Worm (Caenorhabditis elegans): ENCODE results near the gene F35F11.2.

Gene F35F11.2

ce11 chrIV:4014341-4014826 is 25.7 kb upstream of the F35F11.2 start:
- no peak for TF ChIP-seq lin-11 (tag; optimal IDR thresholded peaks at IDR 0.05)

DNA sequence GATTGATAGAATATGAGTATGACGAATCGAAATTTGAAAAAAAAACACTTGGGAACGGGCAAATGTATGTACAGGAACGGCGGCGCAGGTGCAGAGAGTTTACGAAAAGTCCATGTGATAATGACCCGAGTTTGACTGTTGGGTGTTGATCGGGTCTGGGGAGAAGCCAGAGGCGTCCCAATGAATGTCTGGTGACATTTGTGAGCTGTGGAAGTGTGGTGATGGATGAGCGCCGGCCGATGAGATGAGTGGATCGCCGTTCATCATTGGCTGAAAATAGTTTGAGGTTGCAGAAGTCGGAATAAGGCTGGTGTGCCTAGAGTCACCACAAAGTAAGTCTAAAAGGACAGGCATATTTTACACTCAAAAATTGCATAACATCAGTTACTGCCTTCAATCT is 24.4 kb upstream of the F35F11.2 start:
- TF ChIP-seq ceh-9 (tag; optimal IDR thresholded peaks at IDR 0.05) (no peak), sox-2 (GFP tag; IDR thresholded peaks at IDR 0.05) (no peak), rnt-1 (tag; optimal IDR thresholded peaks at IDR 0.05) (no peak), che-1 (tag; optimal IDR thresholded peaks at IDR 0.05) (no peak), pax-1 (tag; optimal IDR thresholded peaks at IDR 0.05) (no peak), elt-2 (tag; optimal IDR thresholded peaks at IDR 0.05) (no peak), fkh-10 (GFP tag; optimal IDR thresholded peaks at IDR 0.05) (no peak), tbx-2 (tag; optimal IDR thresholded peaks at IDR 0.05) (no peak), K09A11.1 (tag; optimal IDR thresholded peaks at IDR 0.05; ENCODE audit: insufficient read depth) (no peak), ceh-2 (tag; optimal IDR thresholded peaks at IDR 0.05) (no peak), nhr-232 (tag; optimal IDR thresholded peaks at IDR 0.05) (no peak), Y22D7AL.16 (tag; optimal IDR thresholded peaks at IDR 0.05) (no peak), pros-1 (tag; optimal IDR thresholded peaks at IDR 0.05) (no peak), ceh-19 (GFP tag; optimal IDR thresholded peaks at IDR 0.05) (no peak), unc-42 (tag; optimal IDR thresholded peaks at IDR 0.05) (no peak), ceh-34 (tag; optimal IDR thresholded peaks at IDR 0.05) (no peak), syd-9 (tag; optimal IDR thresholded peaks at IDR 0.05) (no peak), pha-2 (tag; optimal IDR thresholded peaks at IDR 0.05) (no peak)

DNA sequence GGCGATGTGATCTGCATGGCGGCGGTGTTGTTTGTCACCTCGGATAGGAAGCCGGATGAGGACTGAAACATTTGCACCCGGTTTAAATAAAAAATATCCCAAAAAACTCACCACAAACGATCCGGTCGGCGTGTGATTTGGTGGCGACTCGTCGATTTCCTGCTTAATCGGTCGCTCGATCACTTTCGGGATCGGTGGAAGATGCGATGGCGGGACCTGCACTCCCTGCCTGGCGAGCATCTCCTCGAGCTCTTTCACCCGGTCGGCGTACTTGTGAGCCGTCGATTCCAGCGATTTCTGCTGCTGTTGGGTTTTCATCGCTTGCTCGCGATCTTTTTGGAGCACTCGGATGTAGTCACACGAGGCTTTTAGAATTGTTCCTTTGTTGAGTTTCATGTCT is 23.4 kb upstream of the F35F11.2 start:
- TF ChIP-seq nhr-232 (tag; optimal IDR thresholded peaks at IDR 0.05) (no peak), sox-2 (GFP tag; IDR thresholded peaks at IDR 0.05) (no peak), hlh-30 (tag; optimal IDR thresholded peaks at IDR 0.05; ENCODE audit: insufficient read depth) (no peak), pag-3 (tag; optimal IDR thresholded peaks at IDR 0.05; ENCODE audit: borderline replicate concordance) (no peak), ets-4 (tag; optimal IDR thresholded peaks at IDR 0.05) (no peak), elt-4 (tag; optimal IDR thresholded peaks at IDR 0.05) (no peak), fax-1 (tag; optimal IDR thresholded peaks at IDR 0.05) (no peak), pax-1 (tag; optimal IDR thresholded peaks at IDR 0.05) (no peak), unc-86 (tag; optimal IDR thresholded peaks at IDR 0.05) (no peak), T23F11.4 (GFP tag; optimal IDR thresholded peaks at IDR 0.05) (no peak)

DNA sequence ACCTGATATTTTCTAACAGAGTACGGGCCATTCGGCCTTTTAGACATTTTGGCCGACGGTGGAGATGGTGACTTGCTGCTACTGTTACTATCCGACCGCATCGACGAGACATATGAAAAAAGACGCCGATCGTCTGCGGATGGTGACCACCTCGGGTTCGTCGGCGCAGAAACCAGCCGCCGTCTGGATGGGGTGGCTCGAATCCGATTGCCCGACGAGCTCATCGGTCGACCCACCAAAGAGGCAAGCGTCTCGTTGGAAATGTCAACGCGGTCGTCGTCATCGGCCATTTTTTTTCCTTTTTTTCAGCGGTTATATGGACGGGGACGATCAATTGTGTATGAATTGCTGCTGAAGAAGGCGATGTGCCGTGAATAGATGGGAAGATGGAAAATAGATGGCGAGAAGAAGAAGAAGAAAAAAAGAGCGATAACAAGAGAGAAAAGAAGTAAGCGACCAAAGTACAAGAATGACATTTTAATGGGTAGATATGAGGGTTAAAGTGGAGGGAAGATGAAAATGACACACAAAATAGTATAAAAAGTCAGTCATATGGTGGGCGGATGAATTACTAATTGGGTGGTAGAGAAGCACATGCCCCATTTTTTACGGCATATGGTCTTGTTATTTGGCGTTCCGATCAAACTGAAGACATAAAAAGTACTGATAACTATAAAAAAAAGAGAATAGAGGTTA is 21.2 kb upstream of the F35F11.2 start:
- no peak for TF ChIP-seq ceh-9 (tag; optimal IDR thresholded peaks at IDR 0.05)
- no peak for TF ChIP-seq T23F11.4 (GFP tag; optimal IDR thresholded peaks at IDR 0.05)

DNA sequence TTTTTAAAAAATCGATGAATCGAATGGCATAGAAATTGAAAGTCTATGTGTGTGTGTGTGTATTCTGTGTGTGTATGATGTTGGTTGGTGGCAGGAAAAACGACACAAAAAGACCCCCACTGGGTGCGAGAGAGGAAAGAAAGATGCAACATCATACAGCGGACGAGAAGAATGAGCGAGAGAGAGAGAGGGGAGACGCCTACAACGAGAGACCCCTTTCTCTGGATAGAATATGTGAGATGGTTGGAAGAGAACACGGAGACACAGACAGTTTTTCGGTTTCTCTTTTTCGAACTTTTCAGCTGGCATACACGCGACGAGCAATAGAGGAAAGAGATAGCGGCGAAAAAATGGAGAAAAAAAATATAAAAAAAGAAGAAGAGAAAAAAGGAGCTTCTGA is 20.2 kb upstream of the F35F11.2 start:
- TF ChIP-seq sox-4 (tag; optimal IDR thresholded peaks at IDR 0.05) (no peak), ceh-45 (GFP tag; IDR thresholded peaks at IDR 0.05) (no peak), F13H6.1 (tag; optimal IDR thresholded peaks at IDR 0.05) (peak; percentile 51), unc-86 (tag; optimal IDR thresholded peaks at IDR 0.05) (no peak), che-1 (tag; optimal IDR thresholded peaks at IDR 0.05) (peak; percentile 34), ceh-34 (tag; optimal IDR thresholded peaks at IDR 0.05) (peak; percentile 68), pros-1 (tag; optimal IDR thresholded peaks at IDR 0.05) (no peak), pqm-1 (tag; optimal IDR thresholded peaks at IDR 0.05) (peak; percentile 9), elt-2 (tag; optimal IDR thresholded peaks at IDR 0.05) (peak; percentile 11), C38D4.7 (GFP tag; optimal IDR thresholded peaks at IDR 0.05) (no peak), tbx-2 (tag; optimal IDR thresholded peaks at IDR 0.05) (peak; percentile 52), fkh-10 (GFP tag; optimal IDR thresholded peaks at IDR 0.05) (no peak), hlh-6 (tag; optimal IDR thresholded peaks at IDR 0.05) (no peak), dve-1 (tag; optimal IDR thresholded peaks at IDR 0.05) (peak; percentile 41), ceh-18 (tag; optimal IDR thresholded peaks at IDR 0.05) (peak; percentile 86), sdc-2 (tag; optimal IDR thresholded peaks at IDR 0.05) (no peak), ceh-9 (tag; optimal IDR thresholded peaks at IDR 0.05) (no peak), ceh-30 (tag; optimal IDR thresholded peaks at IDR 0.05) (peak; percentile 58), unc-55 (GFP tag; optimal IDR thresholded peaks at IDR 0.05) (peak; percentile 47), unc-42 (tag; optimal IDR thresholded peaks at IDR 0.05) (no peak), ceh-31 (tag; optimal IDR thresholded peaks at IDR 0.05) (peak; percentile 81), hlh-15 (tag; optimal IDR thresholded peaks at IDR 0.05) (no peak), madf-2 (tag; optimal IDR thresholded peaks at IDR 0.05) (no peak), ttx-3 (tag; optimal IDR thresholded peaks at IDR 0.05) (no peak), nhr-232 (tag; optimal IDR thresholded peaks at IDR 0.05) (peak; percentile 8), ceh-6 (GFP tag; optimal IDR thresholded peaks at IDR 0.05) (no peak), nfya-1 (tag; optimal IDR thresholded peaks at IDR 0.05) (peak; percentile 87)

Data from whole organism, late embryonic.